Worm (Caenorhabditis elegans): ENCODE data around the gene mix-1.

Gene mix-1

DNA sequence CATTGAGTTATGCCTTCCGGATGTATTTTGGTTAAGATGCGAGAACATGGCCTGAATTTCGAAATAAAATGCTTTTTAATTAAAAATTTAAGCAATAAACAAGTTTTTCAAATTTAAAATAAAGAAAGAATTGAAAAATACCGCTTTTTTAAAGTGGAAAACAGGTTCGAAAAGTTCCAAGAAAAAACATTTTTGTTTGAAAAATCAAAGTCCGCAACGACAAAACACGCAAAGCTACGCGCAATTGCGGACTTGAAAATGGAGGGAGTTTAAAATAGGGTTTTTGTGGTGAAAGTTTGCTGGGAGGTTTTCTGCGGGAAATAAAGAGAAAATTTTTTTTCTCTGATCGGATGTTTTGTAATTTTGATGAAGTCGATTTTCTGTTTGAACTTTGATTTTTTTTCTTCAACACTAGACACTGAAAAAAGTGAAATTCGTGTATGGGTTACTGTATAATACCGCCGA lies 25.6 kb upstream of the mix-1 start, which contains the start of gene npp-19 (continued):
- no peak for TF ChIP-seq Y53G8AR.9 (GFP tag; conservative IDR thresholded peaks at IDR 0.05)
- TF ChIP-seq dpl-1 (GFP tag; optimal IDR thresholded peaks at IDR 0.05) = peak; percentile 96
- no peak for TF ChIP-seq nhr-90 (tag; optimal IDR thresholded peaks at IDR 0.05)
- no peak for TF ChIP-seq K12H6.12 (tag; optimal IDR thresholded peaks at IDR 0.05)
- no peak for TF ChIP-seq bed-2 (GFP tag; IDR thresholded peaks at IDR 0.05)
- TF ChIP-seq F52B5.7 (tag; optimal IDR thresholded peaks at IDR 0.05) = no peak
- TF ChIP-seq attf-6 (GFP tag; IDR thresholded peaks at IDR 0.05) = no peak
- TF ChIP-seq snpc-1.1 (tag; optimal IDR thresholded peaks at IDR 0.05; ENCODE audit: insufficient read depth) = no peak
- no peak for TF ChIP-seq B0336.3 (GFP tag; IDR thresholded peaks at IDR 0.05)
- no peak for TF ChIP-seq F49E8.2 (tag; optimal IDR thresholded peaks at IDR 0.05; ENCODE audit: insufficient read depth)
- TF ChIP-seq somi-1 (GFP tag; optimal IDR thresholded peaks at IDR 0.05) = no peak
- peak; percentile 33 to 97 (median 56) for TF ChIP-seq lin-35 (GFP tag; optimal IDR thresholded peaks at IDR 0.05)
- TF ChIP-seq lin-54 (GFP tag; optimal IDR thresholded peaks at IDR 0.05) = peak; percentile 99
- TF ChIP-seq F22D6.2 (tag; optimal IDR thresholded peaks at IDR 0.05) = no peak
- peak; percentile 42 for TF ChIP-seq snpc-1.3 (tag; optimal IDR thresholded peaks at IDR 0.05; ENCODE audit: insufficient read depth)
- no peak for TF ChIP-seq sptf-2 (GFP tag; optimal IDR thresholded peaks at IDR 0.05)
- TF ChIP-seq ceh-79 (tag; optimal IDR thresholded peaks at IDR 0.05) = no peak
- no peak for TF ChIP-seq dox-1 (GFP tag; IDR thresholded peaks at IDR 0.05)
- TF ChIP-seq chd-7 (tag; optimal IDR thresholded peaks at IDR 0.05) = no peak
- no peak for TF ChIP-seq T07F8.4 (tag; optimal IDR thresholded peaks at IDR 0.05)
- no peak for TF ChIP-seq egl-44 (GFP tag; IDR thresholded peaks at IDR 0.05)
- no peak for TF ChIP-seq Y79H2A.3 (GFP tag; conservative IDR thresholded peaks at IDR 0.05)
- no peak for TF ChIP-seq hlh-12 (tag; optimal IDR thresholded peaks at IDR 0.05)
- TF ChIP-seq lin-26 (GFP tag; IDR thresholded peaks at IDR 0.05) = no peak
- TF ChIP-seq nfyb-1 (GFP tag; IDR thresholded peaks at IDR 0.05) = 0 out of 2 replicates have a peak, but pooled peaks have one; percentile 34
- TF ChIP-seq die-1 (tag; optimal IDR thresholded peaks at IDR 0.05) = no peak
- no peak for TF ChIP-seq F37B4.10 (GFP tag; IDR thresholded peaks at IDR 0.05)
- TF ChIP-seq hmg-20 (GFP tag; IDR thresholded peaks at IDR 0.05) = no peak
- no peak for TF ChIP-seq akir-1 (GFP tag; optimal IDR thresholded peaks at IDR 0.05)
- TF ChIP-seq ztf-6 (GFP tag; IDR thresholded peaks at IDR 0.05) = no peak
- no peak for TF ChIP-seq cebp-1 (GFP tag; IDR thresholded peaks at IDR 0.05)
- peak; percentile 2 for TF ChIP-seq cebp-1 (tag; optimal IDR thresholded peaks at IDR 0.05)
- TF ChIP-seq hrde-1 (tag; optimal IDR thresholded peaks at IDR 0.05; ENCODE audit: borderline replicate concordance) = no peak
- no peak for TF ChIP-seq xnd-1 (tag; optimal IDR thresholded peaks at IDR 0.05)
- TF ChIP-seq Y56A3A.18 (GFP tag; IDR thresholded peaks at IDR 0.05) = no peak
- no peak for TF ChIP-seq ceh-100 (GFP tag; IDR thresholded peaks at IDR 0.05)
- TF ChIP-seq ceh-27 (GFP tag; optimal IDR thresholded peaks at IDR 0.05) = no peak
- TF ChIP-seq unc-130 (GFP tag; optimal IDR thresholded peaks at IDR 0.05) = no peak
- peak; percentile 90 for TF ChIP-seq efl-1 (GFP tag; optimal IDR thresholded peaks at IDR 0.05)
- peak; percentile 52; the same call in 1 of the 2 replicates for TF ChIP-seq madf-6 (GFP tag; IDR thresholded peaks at IDR 0.05)
- peak; percentile 55 for TF ChIP-seq mcd-1 (GFP tag; IDR thresholded peaks at IDR 0.05)
- TF ChIP-seq B0019.2 (GFP tag; conservative IDR thresholded peaks at IDR 0.05) = no peak
- TF ChIP-seq nhr-120 (GFP tag; IDR thresholded peaks at IDR 0.05) = no peak
- TF ChIP-seq pha-4 (tag; optimal IDR thresholded peaks at IDR 0.05) = peak; percentile 1
- no peak for TF ChIP-seq lir-1 (GFP tag; conservative IDR thresholded peaks at IDR 0.05)
- TF ChIP-seq mes-4 (tag; optimal IDR thresholded peaks at IDR 0.05) = no peak
- peak; percentile 32 for TF ChIP-seq snpc-4 (GFP tag; optimal IDR thresholded peaks at IDR 0.05)
- TF ChIP-seq snpc-4 (tag; optimal IDR thresholded peaks at IDR 0.05) = no peak
- peak; percentile 52 for TF ChIP-seq lin-40 (tag; optimal IDR thresholded peaks at IDR 0.05)

All from whole organism, young adult.